Fruit fly (Drosophila melanogaster) whole organism, embryonic: ENCODE results near the gene CG31245.

Experiments
- BtbVII ChIP-seq: fragments of 200-800 bp; sonication (Bioruptor generic); optimal IDR thresholded peaks from 3 replicates; lab custom pipeline; 2017; ENCODE audit warnings: missing biosample characterization, mild to moderate bottlenecking, missing genetic modification characterization
- CG10209 ChIP-seq: fragments of 200-800 bp; sonication (Bioruptor generic); optimal IDR thresholded peaks from 3 replicates; lab custom pipeline; 2017; ENCODE audit warnings: missing biosample characterization, mild to moderate bottlenecking, missing genetic modification characterization, missing genetic modification reagents
- CG11456 ChIP-seq: fragments of 200-800 bp; sonication (Bioruptor generic); IDR thresholded peaks from 3 replicates; pipeline ENCODE4 v1.3.6; 2022; ENCODE audit warnings: missing biosample characterization, missing genetic modification characterization
- CG12071 ChIP-seq: fragments of 200-800 bp; sonication (Bioruptor generic); optimal IDR thresholded peaks from 3 replicates; lab custom pipeline; 2018; ENCODE audit warnings: missing biosample characterization, mild to moderate bottlenecking, missing genetic modification characterization
- CG13624 ChIP-seq: fragments of 200-800 bp; sonication (Bioruptor generic); optimal IDR thresholded peaks from 2 replicates; lab custom pipeline; 2016; ENCODE audit warnings: missing biosample characterization, missing genetic modification characterization
- CG13894 ChIP-seq: fragments of 200-800 bp; sonication (Bioruptor generic); optimal IDR thresholded peaks from 3 replicates; lab custom pipeline; 2018; ENCODE audit warnings: missing biosample characterization, mild to moderate bottlenecking, missing genetic modification characterization, moderate library complexity
- CG14050 ChIP-seq: fragments of 200-800 bp; sonication (Bioruptor generic); IDR thresholded peaks from 3 replicates; pipeline ENCODE4 v1.3.6; 2022; ENCODE audit warnings: missing biosample characterization, missing genetic modification characterization
- CG14441 ChIP-seq: fragments of 200-800 bp; sonication (Bioruptor generic); IDR thresholded peaks from 2 replicates; pipeline ENCODE4 v1.3.6; 2022; ENCODE audit warnings: missing biosample characterization, missing genetic modification characterization
- CG14710 ChIP-seq: fragments of 200-800 bp; sonication (Bioruptor generic); optimal IDR thresholded peaks from 3 replicates; lab custom pipeline; 2019; ENCODE audit warnings: missing biosample characterization, mild to moderate bottlenecking, missing genetic modification characterization, moderate library complexity
- CG15011 ChIP-seq: fragments of 200-800 bp; sonication (Bioruptor generic); optimal IDR thresholded peaks from 3 replicates; lab custom pipeline; 2018; ENCODE audit warnings: missing biosample characterization, mild to moderate bottlenecking, missing genetic modification characterization
- CG17186 ChIP-seq: fragments of 200-800 bp; sonication (Bioruptor generic); optimal IDR thresholded peaks from 3 replicates; lab custom pipeline; 2017; ENCODE audit warnings: missing biosample characterization, missing genetic modification reagents, missing genetic modification characterization
- CG31224 ChIP-seq: fragments of 200-800 bp; sonication (Bioruptor generic); IDR thresholded peaks from 2 replicates; pipeline ENCODE4 v1.3.6; 2022; ENCODE audit warnings: missing biosample characterization, missing genetic modification characterization
- CG34422 ChIP-seq: fragments of 200-800 bp; sonication (Bioruptor generic); IDR thresholded peaks from 3 replicates; pipeline ENCODE4 v1.3.6; 2022; ENCODE audit warnings: missing biosample characterization, missing genetic modification characterization
- CG3838 ChIP-seq: fragments of 200-800 bp; sonication (Bioruptor generic); optimal IDR thresholded peaks from 3 replicates; lab custom pipeline; 2016; ENCODE audit warnings: missing biosample characterization, missing genetic modification characterization
- CG4707 ChIP-seq: fragments of 200-800 bp; sonication (Bioruptor generic); optimal IDR thresholded peaks from 2 replicates; lab custom pipeline; 2018; ENCODE audit warnings: missing biosample characterization, mild to moderate bottlenecking, missing genetic modification characterization, moderate library complexity
- CG4820 ChIP-seq: fragments of 200-800 bp; sonication (Bioruptor generic); optimal IDR thresholded peaks from 3 replicates; lab custom pipeline; 2016; ENCODE audit warnings: missing biosample characterization, missing genetic modification characterization
- CG7271 ChIP-seq: fragments of 200-800 bp; sonication (Bioruptor generic); optimal IDR thresholded peaks from 2 replicates; lab custom pipeline; 2018; ENCODE audit warnings: missing biosample characterization, mild to moderate bottlenecking, missing genetic modification characterization, moderate library complexity
- CG7963 ChIP-seq: fragments of 200-800 bp; sonication (Bioruptor generic); IDR thresholded peaks from 3 replicates; pipeline ENCODE4 v1.3.6; 2022; ENCODE audit warnings: missing biosample characterization, missing genetic modification characterization; ENCODE audit not compliant: partially characterized antibody
- CG8924 ChIP-seq: fragments of 200-800 bp; optimal IDR thresholded peaks from 3 replicates; lab custom pipeline; 2019; ENCODE audit warnings: missing biosample characterization, mild to moderate bottlenecking, missing genetic modification characterization, moderate library complexity
- Deaf1 ChIP-seq: fragments of 200-800 bp; optimal IDR thresholded peaks from 3 replicates; lab custom pipeline; 2019; ENCODE audit warnings: missing biosample characterization, mild to moderate bottlenecking, missing genetic modification characterization, moderate library complexity
- Doc3 ChIP-seq: fragments of 200-800 bp; sonication (Bioruptor generic); IDR thresholded peaks from 3 replicates; pipeline ENCODE4 v1.3.6; 2022; ENCODE audit warnings: missing biosample characterization, missing genetic modification characterization; ENCODE audit not compliant: partially characterized antibody
- Jarid2 ChIP-seq: fragments of 200-800 bp; sonication (Bioruptor generic); optimal IDR thresholded peaks from 3 replicates; lab custom pipeline; 2017; ENCODE audit warnings: mild to moderate bottlenecking, missing biosample characterization, missing genetic modification reagents, missing genetic modification characterization
- Nf-YB ChIP-seq: fragments of 200-800 bp; sonication (Bioruptor generic); optimal IDR thresholded peaks from 3 replicates; lab custom pipeline; 2019; ENCODE audit warnings: missing biosample characterization, mild to moderate bottlenecking, missing genetic modification characterization, moderate library complexity
- Sox100B ChIP-seq: fragments of 200-800 bp; sonication (Bioruptor generic); optimal IDR thresholded peaks from 3 replicates; lab custom pipeline; 2018; ENCODE audit warnings: missing biosample characterization, mild to moderate bottlenecking, missing genetic modification characterization
- Sry-β ChIP-seq: fragments of 200-800 bp; sonication (Bioruptor generic); optimal IDR thresholded peaks from 2 replicates; lab custom pipeline; 2018; ENCODE audit warnings: missing biosample characterization, mild to moderate bottlenecking, missing genetic modification characterization, moderate library complexity
- Trl ChIP-seq, 3 experiments: fragments of >200 bp in 2 of 3; fragments of 200-800 bp in 1 of 3; sonication (Bioruptor generic) in 1 of 3; optimal IDR thresholded peaks; 2 replicates in 1 of 3; 3 replicates in 2 of 3; lab custom pipeline; 2016 to 2017; ENCODE audit warnings: missing biosample characterization in 1 of 3, missing genetic modification characterization in 1 of 3
- Xbp1 ChIP-seq: fragments of 200-800 bp; sonication (Bioruptor generic); optimal IDR thresholded peaks from 3 replicates; lab custom pipeline; 2016; ENCODE audit warnings: missing biosample characterization, mild to moderate bottlenecking, missing genetic modification characterization
- abd-A ChIP-seq: fragments of 200-800 bp; sonication (Bioruptor generic); optimal IDR thresholded peaks from 3 replicates; lab custom pipeline; 2019; ENCODE audit warnings: missing biosample characterization, mild to moderate bottlenecking, missing genetic modification characterization, moderate library complexity
- ara ChIP-seq: fragments of 200-800 bp; sonication (Bioruptor generic); IDR thresholded peaks from 2 replicates; pipeline ENCODE4 v1.3.6; 2022; ENCODE audit warnings: missing biosample characterization, missing genetic modification characterization
- chinmo ChIP-seq: fragments of 200-800 bp; sonication (Bioruptor generic); IDR thresholded peaks from 4 replicates; pipeline ENCODE4 v1.3.6; 2022; ENCODE audit warnings: missing biosample characterization, missing genetic modification characterization; ENCODE audit not compliant: partially characterized antibody
- ci ChIP-seq: fragments of 200-800 bp; sonication (Bioruptor generic); IDR thresholded peaks from 3 replicates; pipeline ENCODE4 v1.3.6; 2022; ENCODE audit warnings: missing biosample characterization, missing genetic modification characterization
- croc ChIP-seq: fragments of 200-800 bp; sonication (Bioruptor generic); conservative IDR thresholded peaks from 3 replicates; pipeline ENCODE4 v1.3.6; 2022; ENCODE audit warnings: missing biosample characterization, missing genetic modification characterization
- cwo ChIP-seq: fragments of 200-800 bp; sonication (Bioruptor generic); optimal IDR thresholded peaks from 3 replicates; lab custom pipeline; 2017; ENCODE audit warnings: missing biosample characterization, missing genetic modification characterization, mild to moderate bottlenecking, moderate library complexity, missing genetic modification reagents
- dysf ChIP-seq: fragments of 200-800 bp; sonication (Bioruptor generic); IDR thresholded peaks from 3 replicates; pipeline ENCODE4 v1.3.6; 2022; ENCODE audit warnings: missing biosample characterization, missing genetic modification characterization
- fd64A ChIP-seq: fragments of 200-800 bp; sonication (Bioruptor generic); optimal IDR thresholded peaks from 3 replicates; lab custom pipeline; 2018; ENCODE audit warnings: missing biosample characterization, mild to moderate bottlenecking, missing genetic modification characterization
- her ChIP-seq: fragments of 200-800 bp; sonication (Bioruptor generic); optimal IDR thresholded peaks from 2 replicates; lab custom pipeline; 2016; ENCODE audit warnings: missing biosample characterization, missing genetic modification characterization
- jigr1 ChIP-seq: fragments of 200-800 bp; sonication (Bioruptor generic); IDR thresholded peaks from 3 replicates; pipeline ENCODE4 v1.3.6; 2022; ENCODE audit warnings: missing biosample characterization, missing genetic modification characterization
- kni ChIP-seq: fragments of 200-800 bp; sonication (Bioruptor generic); optimal IDR thresholded peaks from 3 replicates; lab custom pipeline; 2017; ENCODE audit warnings: mild to moderate bottlenecking, missing biosample characterization, missing genetic modification reagents, missing genetic modification characterization
- lmd ChIP-seq: fragments of 200-800 bp; sonication (Bioruptor generic); IDR thresholded peaks from 2 replicates; pipeline ENCODE4 v1.3.6; 2022; ENCODE audit warnings: missing biosample characterization, missing genetic modification characterization
- lola ChIP-seq, 3 experiments: fragments of >200 bp in 2 of 3; fragments of 200-800 bp in 1 of 3; sonication (Bioruptor generic) in 1 of 3; optimal IDR thresholded peaks; 2 replicates each; lab custom pipeline; 2017 to 2019; ENCODE audit warnings: missing biosample characterization in 3 of 3, missing genetic modification characterization in 3 of 3, mild to moderate bottlenecking in 1 of 3, moderate library complexity in 1 of 3
- phol ChIP-seq: fragments of 200-800 bp; sonication (Bioruptor generic); optimal IDR thresholded peaks from 3 replicates; lab custom pipeline; 2018; ENCODE audit warnings: missing biosample characterization, mild to moderate bottlenecking, missing genetic modification characterization, moderate library complexity
- scrt ChIP-seq: fragments of 200-800 bp; sonication (Bioruptor generic); optimal IDR thresholded peaks from 2 replicates; lab custom pipeline; 2018; ENCODE audit warnings: missing biosample characterization, mild to moderate bottlenecking, missing genetic modification characterization, moderate library complexity
- slbo ChIP-seq: fragments of 200-800 bp; sonication (Bioruptor generic); IDR thresholded peaks from 2 replicates; pipeline ENCODE4 v1.3.6; 2022; ENCODE audit warnings: missing biosample characterization, missing genetic modification characterization
- stwl ChIP-seq: fragments of 200-800 bp; sonication (Bioruptor generic); optimal IDR thresholded peaks from 3 replicates; lab custom pipeline; 2018; ENCODE audit warnings: missing biosample characterization, mild to moderate bottlenecking, missing genetic modification characterization, moderate library complexity
- tll ChIP-seq, 2 experiments: fragments of 200-800 bp in 1 of 2; fragments of >200 bp in 1 of 2; sonication (Bioruptor generic) in 1 of 2; optimal IDR thresholded peaks; 2 replicates each; lab custom pipeline; 2017 to 2019; ENCODE audit warnings: missing biosample characterization in 2 of 2, missing genetic modification characterization in 2 of 2, mild to moderate bottlenecking in 1 of 2, moderate library complexity in 1 of 2
- vnd ChIP-seq: fragments of 200-800 bp; sonication (Bioruptor generic); IDR thresholded peaks from 3 replicates; pipeline ENCODE4 v1.3.6; 2022; ENCODE audit warnings: missing biosample characterization, missing genetic modification characterization; ENCODE audit not compliant: partially characterized antibody
- wdn ChIP-seq: fragments of 200-800 bp; sonication (Bioruptor generic); IDR thresholded peaks from 2 replicates; pipeline ENCODE4 v1.3.6; 2022; ENCODE audit warnings: missing biosample characterization, missing genetic modification characterization
- z ChIP-seq: fragments of 200-800 bp; sonication (Bioruptor generic); IDR thresholded peaks from 3 replicates; pipeline ENCODE4 v1.3.6; 2022; ENCODE audit warnings: missing biosample characterization, missing genetic modification characterization

Gene CG31245

DNA sequence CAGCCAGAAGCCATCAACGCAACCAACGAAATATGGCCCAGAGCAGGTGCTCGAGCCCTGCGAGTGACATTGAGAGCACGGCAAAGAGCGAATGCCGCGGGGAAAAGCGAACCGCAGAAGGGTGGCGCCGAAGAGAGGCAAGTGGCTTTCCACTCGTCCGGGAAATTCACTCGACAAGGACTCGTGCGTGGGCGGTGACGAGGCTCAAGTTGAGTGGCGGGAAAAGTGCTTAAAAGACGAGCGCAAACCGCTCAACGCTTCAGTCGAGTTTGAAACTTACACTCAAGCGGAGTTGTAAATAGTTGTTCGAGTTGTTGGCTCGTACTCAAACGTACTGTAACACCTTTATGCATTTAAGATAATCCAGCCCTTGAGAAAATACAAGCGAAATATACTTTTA is 35.4 kb upstream of the CG31245 start, which contains the start of gene CG31221 (continued):
- TF ChIP-seq kni (GFP tag; lab: Kevin White, UChicago) (no peak), ci (GFP tag; lab: Robert Waterston, UW) (peak; percentile 22; the same call in 1 of the 3 replicates), CG14710 (tag; lab: Kevin White, UChicago) (no peak), Deaf1 (tag; lab: Kevin White, UChicago) (peak; percentile 64), cwo (GFP tag; lab: Kevin White, UChicago) (no peak), CG15011 (no peak), CG8924 (tag; lab: Kevin White, UChicago) (no peak), CG11456 (GFP tag; lab: Robert Waterston, UW) (0 out of 3 replicates have a peak, but pooled peaks have one; percentile 44), CG17186 (no peak), stwl (tag; lab: Kevin White, UChicago) (no peak), tll (GFP tag; optimal IDR thresholded peaks at IDR 0.05; lab: Kevin White, UChicago) (no peak), wdn (GFP tag; lab: Robert Waterston, UW) (no peak), CG31224 (peak; percentile 29; the same call in 1 of the 2 replicates), BtbVII (GFP tag; lab: Kevin White, UChicago) (no peak), scrt (GFP tag; lab: Kevin White, UChicago) (peak; percentile 23), CG14441 (GFP tag; lab: Robert Waterston, UW) (no peak), Trl (optimal IDR thresholded peaks at IDR 0.05; lab: Kevin White, UChicago) (peak; percentile 5 to 9), Trl (GFP tag; optimal IDR thresholded peaks at IDR 0.05; lab: Kevin White, UChicago) (no peak), CG13624 (GFP tag; lab: Kevin White, UChicago) (no peak), z (GFP tag; lab: Robert Waterston, UW) (peak; percentile 93), Jarid2 (GFP tag; lab: Kevin White, UChicago) (peak; percentile 25), fd64A (no peak), CG10209 (no peak), lola (GFP tag; optimal IDR thresholded peaks at IDR 0.05; lab: Kevin White, UChicago) (no peak), lmd (GFP tag; lab: Robert Waterston, UW) (0 out of 2 replicates have a peak, but pooled peaks have one; percentile 23), Sox100B (GFP tag; lab: Kevin White, UChicago) (no peak), Doc3 (GFP tag; lab: Robert Waterston, UW) (no peak), ara (GFP tag; lab: Robert Waterston, UW) (peak; percentile 25; the same call in 1 of the 2 replicates), jigr1 (GFP tag; lab: Robert Waterston, UW) (no peak), CG7963 (GFP tag; lab: Robert Waterston, UW) (no peak), Nf-YB (GFP tag; lab: Kevin White, UChicago) (no peak)

dm6 chr3R:19411371-19411770 is 34.3 kb upstream of the CG31245 start:
- 0 out of 3 replicates have a peak, but pooled peaks have one; percentile 12 for TF ChIP-seq vnd
- no peak for TF ChIP-seq dysf (GFP tag; lab: Robert Waterston, UW)
- TF ChIP-seq CG7271: no peak
- TF ChIP-seq CG13894: peak; percentile 75
- TF ChIP-seq CG4707 (GFP tag; lab: Kevin White, UChicago): no peak
- TF ChIP-seq phol: no peak
- no peak for TF ChIP-seq CG14050 (GFP tag; lab: Robert Waterston, UW)
- TF ChIP-seq Xbp1 (GFP tag; lab: Kevin White, UChicago): no peak
- TF ChIP-seq her (GFP tag; lab: Kevin White, UChicago): no peak
- TF ChIP-seq Deaf1 (tag; lab: Kevin White, UChicago): peak; percentile 62
- no peak for TF ChIP-seq CG4820 (GFP tag; lab: Kevin White, UChicago)
- no peak for TF ChIP-seq CG3838
- TF ChIP-seq Sry-β (GFP tag; lab: Kevin White, UChicago): no peak
- 0 out of 2 replicates have a peak, but pooled peaks have one; percentile 14 for TF ChIP-seq slbo (GFP tag; lab: Robert Waterston, UW)
- TF ChIP-seq scrt (GFP tag; lab: Kevin White, UChicago): peak; percentile 67
- TF ChIP-seq chinmo (GFP tag; lab: Robert Waterston, UW): 0 out of 4 replicates have a peak, but pooled peaks have one; percentile 23
- TF ChIP-seq CG12071: no peak
- TF ChIP-seq tll (GFP tag; optimal IDR thresholded peaks at IDR 0.05; lab: Kevin White, UChicago): no peak
- no peak for TF ChIP-seq croc (GFP tag; lab: Robert Waterston, UW)
- TF ChIP-seq CG34422 (GFP tag; lab: Robert Waterston, UW): 0 out of 3 replicates have a peak, but pooled peaks have one; percentile 21
- TF ChIP-seq z (GFP tag; lab: Robert Waterston, UW): peak; percentile 84
- TF ChIP-seq abd-A: peak; percentile 82
